Worm (Caenorhabditis elegans) whole organism, early embryonic: ENCODE measurements around the gene C44C10.11.

Source experiments
- B0310.2 ChIP-seq: sonication (generic microtip); optimal IDR thresholded peaks from 2 replicates; lab custom pipeline; 2016; ENCODE audit warnings: mild to moderate bottlenecking, missing genetic modification characterization, missing compliant biosample characterization
- F13C5.2 ChIP-seq: sonication (generic microtip); optimal IDR thresholded peaks from 2 replicates; lab custom pipeline; 2017; ENCODE audit warnings: mild to moderate bottlenecking, missing genetic modification characterization, inconsistent platforms, missing compliant biosample characterization
- aly-1 ChIP-seq: sonication (generic microtip); optimal IDR thresholded peaks from 2 replicates; lab custom pipeline; 2016; ENCODE audit warnings: missing genetic modification characterization, missing compliant biosample characterization
- ama-1 ChIP-seq: fragments of 150-350 bp; optimal IDR thresholded peaks from 2 replicates; lab custom pipeline; 2014
- ceh-13 ChIP-seq: fragments of 200-800 bp; sonication (Bioruptor generic); optimal IDR thresholded peaks from 2 replicates; lab custom pipeline; 2018; ENCODE audit warnings: mild to moderate bottlenecking, missing genetic modification characterization, missing compliant biosample characterization
- ceh-36 ChIP-seq: sonication (generic microtip); optimal IDR thresholded peaks from 2 replicates; lab custom pipeline; 2016; ENCODE audit warnings: missing genetic modification characterization, inconsistent platforms, missing compliant biosample characterization
- ets-7 ChIP-seq: sonication (generic microtip); optimal IDR thresholded peaks from 2 replicates; lab custom pipeline; 2016; ENCODE audit warnings: missing genotype, missing genetic modification characterization, missing compliant biosample characterization
- flt-1 ChIP-seq: fragments of 200-800 bp; sonication (Bioruptor generic); IDR thresholded peaks from 2 replicates; pipeline ENCODE4 v1.3.6; 2022; ENCODE audit warnings: missing genetic modification characterization, missing compliant biosample characterization
- hmbx-1 ChIP-seq: sonication (generic microtip); optimal IDR thresholded peaks from 2 replicates; lab custom pipeline; 2016; ENCODE audit warnings: mild to moderate bottlenecking, missing genetic modification characterization, missing compliant biosample characterization
- hmg-4 ChIP-seq: fragments of 200-800 bp; sonication (Bioruptor generic); optimal IDR thresholded peaks from 2 replicates; lab custom pipeline; 2018; ENCODE audit warnings: mild to moderate bottlenecking, missing genetic modification characterization, missing compliant biosample characterization
- hnd-1 ChIP-seq: sonication (generic microtip); optimal IDR thresholded peaks from 2 replicates; lab custom pipeline; 2016; ENCODE audit warnings: missing genetic modification characterization, missing compliant biosample characterization
- pes-1 ChIP-seq: fragments of 200-800 bp; sonication (Bioruptor generic); IDR thresholded peaks from 2 replicates; pipeline ENCODE4 v1.3.6; 2022; ENCODE audit warnings: missing genetic modification reagents, missing genetic modification characterization, missing compliant biosample characterization
- scrt-1 ChIP-seq: fragments of 200-800 bp; sonication (Bioruptor generic); IDR thresholded peaks from 2 replicates; pipeline ENCODE4 v1.3.6; 2022; ENCODE audit warnings: missing genetic modification characterization, missing compliant biosample characterization
- sea-1 ChIP-seq: fragments of 200-800 bp; sonication (Bioruptor generic); conservative IDR thresholded peaks from 2 replicates; pipeline ENCODE4 v1.3.6; 2022; ENCODE audit warnings: missing genetic modification characterization, missing compliant biosample characterization
- tbx-11 ChIP-seq: fragments of 200-800 bp; sonication (Bioruptor generic); IDR thresholded peaks from 2 replicates; pipeline ENCODE4 v1.3.6; 2022; ENCODE audit warnings: missing genetic modification characterization, missing compliant biosample characterization
- tbx-37 ChIP-seq: fragments of 200-800 bp; sonication (Bioruptor generic); conservative IDR thresholded peaks from 2 replicates; pipeline ENCODE4 v1.3.6; 2022; ENCODE audit warnings: missing genetic modification reagents, missing genetic modification characterization, missing compliant biosample characterization
- tra-4 ChIP-seq: sonication (generic microtip); optimal IDR thresholded peaks from 2 replicates; lab custom pipeline; 2017; ENCODE audit warnings: missing genetic modification characterization, missing compliant biosample characterization

The C44C10.11 gene

ce11 chrX:11679211-11679977 lies 30.7 kb downstream of the C44C10.11 start:
- no peak for TF ChIP-seq hmg-4 (GFP tag; lab: Kevin White, UChicago)
- no peak for TF ChIP-seq B0310.2 (tag; lab: Kevin White, UChicago)
- TF ChIP-seq ceh-13 (GFP tag; lab: Kevin White, UChicago) = no peak
- TF ChIP-seq flt-1 = no peak
- TF ChIP-seq ceh-36 = no peak
- TF ChIP-seq F13C5.2 (tag; lab: Kevin White, UChicago) = no peak
- TF ChIP-seq tbx-11 (GFP tag; lab: Robert Waterston, UW) = no peak
- TF ChIP-seq tbx-37 (GFP tag; lab: Robert Waterston, UW) = no peak
- no peak for TF ChIP-seq ama-1 (lab: Kevin White, UChicago)

ce11 chrX:11675573-11675972 lies 34.6 kb downstream of the C44C10.11 start:
- TF ChIP-seq sea-1 (0 out of 2 replicates have a peak, but pooled peaks have one; percentile 23), flt-1 (no peak)

- TF ChIP-seq hmbx-1 (no peak), ceh-36 (no peak), flt-1 (no peak), ceh-13 (GFP tag; lab: Kevin White, UChicago) (no peak), tbx-37 (GFP tag; lab: Robert Waterston, UW) (no peak), hnd-1 (tag; lab: Kevin White, UChicago) (no peak), scrt-1 (GFP tag; lab: Robert Waterston, UW) (no peak), ets-7 (tag; lab: Kevin White, UChicago) (no peak)
These were observed 36.9 kb downstream of the C44C10.11 start for ce11 chrX:11673063-11673759.

ce11 chrX:11666545-11667177 lies 43.5 kb downstream of the C44C10.11 start, which contains the start of gene noca-2:
noca-2 (plus strand) TSS chrX:11667127.
- TF ChIP-seq scrt-1 (GFP tag; lab: Robert Waterston, UW) = no peak
- no peak for TF ChIP-seq pes-1 (GFP tag; lab: Robert Waterston, UW)
- TF ChIP-seq tbx-11 (GFP tag; lab: Robert Waterston, UW) = no peak
- TF ChIP-seq hmg-4 (GFP tag; lab: Kevin White, UChicago) = peak; percentile 64
- TF ChIP-seq aly-1 (tag; lab: Kevin White, UChicago) = no peak
- TF ChIP-seq hnd-1 (tag; lab: Kevin White, UChicago) = peak; percentile 12

- TF ChIP-seq tbx-11 (GFP tag; lab: Robert Waterston, UW) (no peak), tra-4 (tag; lab: Kevin White, UChicago) (no peak), scrt-1 (GFP tag; lab: Robert Waterston, UW) (no peak), flt-1 (no peak)
These were observed 44.6 kb downstream of the C44C10.11 start for ce11 chrX:11665522-11666017.

- no peak for TF ChIP-seq ets-7 (tag; lab: Kevin White, UChicago)
- no peak for TF ChIP-seq tbx-11 (GFP tag; lab: Robert Waterston, UW)
- no peak for TF ChIP-seq hmbx-1
These were observed 46.0 kb downstream of the C44C10.11 start for ce11 chrX:11664184-11664583.

- TF ChIP-seq flt-1 (0 out of 2 replicates have a peak, but pooled peaks have one; percentile 16), ceh-36 (peak; percentile 8), hnd-1 (tag; lab: Kevin White, UChicago) (no peak), hmg-4 (GFP tag; lab: Kevin White, UChicago) (peak; percentile 43)
These were observed 47.6 kb downstream of the C44C10.11 start for ce11 chrX:11662557-11662956.

DNA sequence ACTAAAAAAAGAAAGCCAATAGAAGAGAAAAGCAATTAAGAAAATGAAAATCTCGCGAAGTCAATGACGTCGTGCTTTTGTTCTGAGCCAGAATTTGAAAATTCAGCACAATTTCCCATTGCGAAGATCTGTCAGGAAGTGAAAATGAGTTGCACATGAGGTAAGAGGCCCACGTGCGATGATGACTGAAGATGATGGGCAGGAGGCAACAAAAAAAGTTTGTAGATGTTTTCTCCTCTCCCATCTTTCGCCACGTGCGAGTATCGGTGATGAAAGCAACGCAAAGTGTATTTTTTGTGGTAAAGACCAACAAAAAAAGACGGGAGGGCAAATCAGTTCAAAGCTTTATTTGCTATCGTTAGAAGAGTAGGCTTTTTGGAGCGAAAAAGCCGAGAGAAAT lies 48.1 kb downstream of the C44C10.11 start:
- TF ChIP-seq pes-1 (GFP tag; lab: Robert Waterston, UW) (no peak), aly-1 (tag; lab: Kevin White, UChicago) (no peak), ets-7 (tag; lab: Kevin White, UChicago) (no peak), flt-1 (no peak), ceh-36 (no peak), B0310.2 (tag; lab: Kevin White, UChicago) (no peak)

ce11 chrX:11661625-11662024 lies 48.5 kb downstream of the C44C10.11 start, which contains the start of gene sfxn-1.5:
sfxn-1.5 (minus strand) TSS chrX:11661660.
- TF ChIP-seq tbx-37 (GFP tag; lab: Robert Waterston, UW) (no peak), pes-1 (GFP tag; lab: Robert Waterston, UW) (no peak), flt-1 (no peak), B0310.2 (tag; lab: Kevin White, UChicago) (no peak), ceh-13 (GFP tag; lab: Kevin White, UChicago) (no peak), ceh-36 (no peak), ama-1 (lab: Kevin White, UChicago) (no peak), hmg-4 (GFP tag; lab: Kevin White, UChicago) (no peak), sea-1 (no peak), ets-7 (tag; lab: Kevin White, UChicago) (no peak), hmbx-1 (no peak)
